Worm (Caenorhabditis elegans) whole organism, L4 larva: ENCODE data around the gene ddn-3.

ENCODE experiments used
- F26F4.8 ChIP-seq: fragments of 200-800 bp; sonication (Bioruptor generic); conservative IDR thresholded peaks from 2 replicates; pipeline ENCODE4 v1.3.6; 2022; ENCODE audit warnings: missing genetic modification characterization, missing compliant biosample characterization
- F49E8.2 ChIP-seq: sonication (generic microtip); optimal IDR thresholded peaks from 2 replicates; lab custom pipeline; 2016; ENCODE audit warnings: missing compliant biosample characterization, mild to moderate bottlenecking, missing genetic modification characterization, borderline replicate concordance
- T20F7.1 ChIP-seq: fragments of 200-800 bp; sonication (Bioruptor generic); optimal IDR thresholded peaks from 2 replicates; lab custom pipeline; 2018; ENCODE audit warnings: mild to moderate bottlenecking, missing genetic modification characterization, missing compliant biosample characterization
- Y48G9A.11 ChIP-seq: fragments of 200-800 bp; sonication (Bioruptor generic); IDR thresholded peaks from 2 replicates; pipeline ENCODE4 v1.3.6; 2022; ENCODE audit warnings: missing genetic modification reagents, missing genetic modification characterization, missing compliant biosample characterization
- ZK546.5 ChIP-seq, 2 experiments: sonication (generic microtip); optimal IDR thresholded peaks; 2 replicates each; lab custom pipeline; 2017; ENCODE audit warnings: missing biosample characterization in 2 of 2, missing genetic modification characterization in 2 of 2
- aha-1 ChIP-seq: fragments of 150-350 bp; peaks from one replicate; lab custom pipeline; 2014; ENCODE audit warnings: missing biosample characterization, missing genetic modification characterization
- ama-1 ChIP-seq: fragments of 150-350 bp; optimal IDR thresholded peaks from 2 replicates; lab custom pipeline; 2014; ENCODE audit warnings: inconsistent platforms, mixed read lengths
- ces-1 ChIP-seq: fragments of 150-350 bp; sonication (generic microtip); optimal IDR thresholded peaks from 4 replicates; lab custom pipeline; 2014; ENCODE audit warnings: missing biosample characterization, missing genetic modification reagents, missing genetic modification characterization
- dmd-6 ChIP-seq: fragments of 200-800 bp; sonication (Bioruptor generic); IDR thresholded peaks from 2 replicates; pipeline ENCODE4 v1.3.6; 2022; ENCODE audit warnings: missing genetic modification reagents, missing genetic modification characterization, missing compliant biosample characterization
- dmd-9 ChIP-seq: fragments of 200-800 bp; sonication (Bioruptor generic); IDR thresholded peaks from 2 replicates; pipeline ENCODE4 v1.3.6; 2022; ENCODE audit warnings: missing genetic modification reagents, missing genetic modification characterization, missing compliant biosample characterization
- dve-1 ChIP-seq: sonication (generic microtip); optimal IDR thresholded peaks from 2 replicates; lab custom pipeline; 2017; ENCODE audit warnings: antibody characterized with exemption, mild to moderate bottlenecking, missing genetic modification characterization, missing compliant biosample characterization; ENCODE audit not compliant: insufficient read depth
- hmg-1.1 ChIP-seq: fragments of 200-800 bp; sonication (Bioruptor generic); IDR thresholded peaks from 2 replicates; pipeline ENCODE4 v1.3.6; 2022; ENCODE audit warnings: missing genetic modification reagents, missing genetic modification characterization, missing compliant biosample characterization
- jun-1 ChIP-seq: fragments of 150-350 bp; optimal IDR thresholded peaks from 2 replicates; lab custom pipeline; 2014; ENCODE audit warnings: missing biosample characterization, missing genetic modification reagents, missing genetic modification characterization
- lim-7 ChIP-seq: fragments of 200-800 bp; sonication (Bioruptor generic); IDR thresholded peaks from 2 replicates; pipeline ENCODE4 v1.3.6; 2022; ENCODE audit warnings: missing genetic modification characterization, missing compliant biosample characterization
- mep-1 ChIP-seq: fragments of 150-350 bp; sonication (generic microtip); optimal IDR thresholded peaks from 3 replicates; lab custom pipeline; 2014; ENCODE audit warnings: missing biosample characterization, missing genetic modification characterization
- mxl-3 ChIP-seq: fragments of 200-800 bp; sonication (Bioruptor generic); optimal IDR thresholded peaks from 2 replicates; lab custom pipeline; 2018; ENCODE audit warnings: mild to moderate bottlenecking, missing genetic modification characterization, missing compliant biosample characterization
- nhr-28 ChIP-seq: fragments of 150-350 bp; optimal IDR thresholded peaks from 2 replicates; lab custom pipeline; 2014; ENCODE audit warnings: missing biosample characterization, missing genetic modification characterization
- pha-4 ChIP-seq, 2 experiments: fragments of 150-350 bp in 1 of 2; fragments of 200-800 bp in 1 of 2; sonication (Bioruptor generic) in 1 of 2; IDR thresholded peaks in 1 of 2; optimal IDR thresholded peaks in 1 of 2; 2 replicates each; pipeline versions ENCODE4 v1.3.6 to Lab custom; 2014 to 2022; ENCODE audit warnings: missing genetic modification characterization in 2 of 2, missing genetic modification reagents in 2 of 2, missing biosample characterization in 1 of 2, missing compliant biosample characterization in 1 of 2
- rbr-2 ChIP-seq: sonication (generic microtip); optimal IDR thresholded peaks from 2 replicates; lab custom pipeline; 2016; ENCODE audit warnings: missing genotype, missing genetic modification characterization, missing compliant biosample characterization
- saeg-2 ChIP-seq: fragments of 200-800 bp; sonication (Bioruptor generic); IDR thresholded peaks from 2 replicates; pipeline ENCODE4 v1.3.6; 2022; ENCODE audit warnings: missing genetic modification reagents, missing genetic modification characterization, missing compliant biosample characterization
- set-16 ChIP-seq: fragments of 200-800 bp; sonication (Bioruptor generic); IDR thresholded peaks from 2 replicates; pipeline ENCODE4 v1.3.6; 2022; ENCODE audit warnings: missing genetic modification reagents, missing genetic modification characterization, missing compliant biosample characterization
- skn-1 ChIP-seq: fragments of 150-350 bp; optimal IDR thresholded peaks from 2 replicates; lab custom pipeline; 2014; ENCODE audit warnings: missing biosample characterization, missing genetic modification characterization
- spr-1 ChIP-seq: sonication (generic microtip); optimal IDR thresholded peaks from 2 replicates; lab custom pipeline; 2016; ENCODE audit warnings: mild to moderate bottlenecking, missing genetic modification characterization, missing compliant biosample characterization
- tag-97 ChIP-seq: fragments of 200-800 bp; sonication (Bioruptor generic); IDR thresholded peaks from 2 replicates; pipeline ENCODE4 v1.3.6; 2022; ENCODE audit warnings: missing genetic modification characterization, missing compliant biosample characterization
- tra-1 ChIP-seq: fragments of 200-800 bp; sonication (Bioruptor generic); IDR thresholded peaks from 2 replicates; pipeline ENCODE4 v1.3.6; 2022; ENCODE audit warnings: missing genetic modification reagents, missing genetic modification characterization, missing compliant biosample characterization
- ztf-7 ChIP-seq: fragments of 150-350 bp; optimal IDR thresholded peaks from 2 replicates; lab custom pipeline; 2014; ENCODE audit warnings: missing biosample characterization, missing genetic modification characterization

Gene ddn-3

DNA sequence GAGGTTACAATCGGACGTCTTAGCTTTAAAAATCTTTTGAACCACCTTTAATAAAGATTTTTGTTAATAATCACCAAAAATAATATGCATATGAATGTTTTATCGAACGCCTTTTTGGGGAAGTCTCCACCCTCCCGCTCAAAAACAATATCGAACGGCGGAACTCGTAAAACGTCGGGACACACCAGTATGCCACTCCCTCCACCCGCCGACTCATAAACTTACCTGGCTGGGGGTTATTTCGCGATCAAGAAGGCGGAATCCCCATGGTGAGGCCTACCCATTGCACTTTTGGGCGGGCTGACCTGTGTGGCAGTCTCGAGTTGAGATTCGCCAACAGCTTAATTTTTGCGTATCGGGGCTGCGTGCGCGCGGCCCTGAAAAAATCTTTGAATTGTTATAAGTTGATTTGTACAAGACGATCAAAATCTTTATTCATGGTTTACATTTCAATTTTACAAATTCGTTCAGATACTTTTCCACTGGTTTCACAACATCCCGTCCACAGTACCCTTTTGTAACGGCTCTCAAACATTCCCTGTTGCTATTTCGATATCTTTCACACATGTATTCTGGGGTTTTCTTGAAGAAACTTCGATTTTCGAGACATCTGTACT, 43.6 kb downstream of the ddn-3 start (continued):
- TF ChIP-seq pha-4 (GFP tag; IDR thresholded peaks at IDR 0.05; lab: Robert Waterston, UW) (no peak), pha-4 (tag; optimal IDR thresholded peaks at IDR 0.05; lab: Kevin White, UChicago) (no peak), F49E8.2 (tag; lab: Kevin White, UChicago) (peak; percentile 28), F26F4.8 (GFP tag; lab: Robert Waterston, UW) (no peak), lim-7 (GFP tag; lab: Robert Waterston, UW) (no peak), aha-1 (tag; lab: Kevin White, UChicago) (no peak), Y48G9A.11 (peak; percentile 74; the same call in 1 of the 2 replicates), mep-1 (tag; lab: Kevin White, UChicago) (no peak)

DNA sequence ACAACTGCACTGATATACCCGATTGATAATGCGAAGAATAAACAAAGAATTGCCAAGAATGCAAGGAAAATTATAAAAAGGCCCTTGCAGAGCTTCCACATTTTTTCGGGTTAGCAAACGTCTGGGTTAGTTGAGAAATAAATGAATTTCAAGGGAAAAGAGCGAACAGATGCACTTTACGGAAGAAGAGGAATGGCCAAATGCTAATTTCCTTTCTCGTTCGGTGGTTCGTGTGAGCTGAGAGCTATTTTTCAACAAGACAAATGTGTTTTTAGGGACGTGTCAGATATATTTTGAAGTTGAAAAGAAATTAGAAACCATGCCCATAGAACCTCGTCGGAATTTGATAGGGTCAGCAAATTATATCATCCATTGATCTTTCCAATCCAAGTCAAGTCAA, 50.2 kb downstream of the ddn-3 start, which contains the start of gene F40G12.2:
TSS of gene F40G12.2 (minus strand) at position 101 of the 400 bp plus-strand sequence.
- TF ChIP-seq tag-97 (GFP tag; lab: Robert Waterston, UW), result no peak
- no peak for TF ChIP-seq T20F7.1 (GFP tag; lab: Kevin White, UChicago)
- TF ChIP-seq dmd-6 (GFP tag; lab: Robert Waterston, UW), result no peak
- no peak for TF ChIP-seq set-16
- TF ChIP-seq mxl-3 (GFP tag; lab: Kevin White, UChicago), result no peak
- no peak for TF ChIP-seq rbr-2 (tag; lab: Kevin White, UChicago)
- TF ChIP-seq nhr-28, result no peak
- TF ChIP-seq ama-1 (lab: Kevin White, UChicago), result no peak
- no peak for TF ChIP-seq skn-1 (tag; lab: Kevin White, UChicago)
- TF ChIP-seq saeg-2 (GFP tag; lab: Robert Waterston, UW), result no peak
- no peak for TF ChIP-seq hmg-1.1 (GFP tag; lab: Robert Waterston, UW)
- no peak for TF ChIP-seq spr-1
- no peak for TF ChIP-seq ZK546.5 (tag; optimal IDR thresholded peaks at IDR 0.05; lab: Kevin White, UChicago)
- no peak for TF ChIP-seq tra-1 (GFP tag; lab: Robert Waterston, UW)
- no peak for TF ChIP-seq dve-1
- no peak for TF ChIP-seq jun-1 (tag; lab: Kevin White, UChicago)
- TF ChIP-seq ces-1 (GFP tag; lab: Kevin White, UChicago), result no peak
- TF ChIP-seq ztf-7 (tag; lab: Kevin White, UChicago), result no peak
- TF ChIP-seq dmd-9, result no peak
